Fruit fly (Drosophila melanogaster) whole organism, embryonic: Measurements from ENCODE around the gene QC.

Source experiments
- CG31224 ChIP-seq: fragments of 200-800 bp; sonication (Bioruptor generic); IDR thresholded peaks from 2 replicates; pipeline ENCODE4 v1.3.6; 2022; ENCODE audit warnings: missing biosample characterization, missing genetic modification characterization
- CG8290 ChIP-seq, 3 experiments: fragments of 200-800 bp; sonication (Bioruptor generic); optimal IDR thresholded peaks; 2 replicates each; lab custom pipeline; 2016 to 2019; ENCODE audit warnings: missing biosample characterization in 3 of 3, missing genetic modification characterization in 3 of 3, mild to moderate bottlenecking in 2 of 3, moderate library complexity in 1 of 3
- Camta ChIP-seq: fragments of 200-800 bp; sonication (Bioruptor generic); optimal IDR thresholded peaks from 2 replicates; lab custom pipeline; 2016; ENCODE audit warnings: missing biosample characterization, missing genetic modification characterization
- Lpt ChIP-seq: fragments of >200 bp; optimal IDR thresholded peaks from 2 replicates; lab custom pipeline; 2018; ENCODE audit warnings: missing biosample characterization, missing genetic modification characterization
- chinmo ChIP-seq: fragments of 200-800 bp; sonication (Bioruptor generic); IDR thresholded peaks from 4 replicates; pipeline ENCODE4 v1.3.6; 2022; ENCODE audit warnings: missing biosample characterization, missing genetic modification characterization; ENCODE audit not compliant: partially characterized antibody
- lbe ChIP-seq: fragments of 200-800 bp; sonication (Bioruptor generic); optimal IDR thresholded peaks from 2 replicates; lab custom pipeline; 2016; ENCODE audit warnings: missing biosample characterization, mild to moderate bottlenecking, missing genetic modification characterization
- luna ChIP-seq: fragments of 200-800 bp; sonication (Bioruptor generic); optimal IDR thresholded peaks from 2 replicates; lab custom pipeline; 2016; ENCODE audit warnings: missing biosample characterization, missing genetic modification characterization
- ranshi ChIP-seq: fragments of 200-800 bp; sonication (Bioruptor generic); IDR thresholded peaks from 2 replicates; pipeline ENCODE4 v1.3.6; 2022; ENCODE audit warnings: missing biosample characterization, missing genetic modification characterization
- sens ChIP-seq: fragments of 200-800 bp; sonication (Bioruptor generic); peaks from one replicate; lab custom pipeline; 2016; ENCODE audit warnings: missing biosample characterization, missing genetic modification characterization

dm6 chr3L:5941086-5941485, 38.8 kb upstream of the QC start:
- TF ChIP-seq lbe (GFP tag; lab: Kevin White, UChicago) (no peak), Camta (GFP tag; lab: Kevin White, UChicago) (no peak), CG8290 (GFP tag; optimal IDR thresholded peaks at IDR 0.05; lab: Kevin White, UChicago) (no peak), CG8290 (tag; optimal IDR thresholded peaks at IDR 0.05; lab: Kevin White, UChicago) (no peak), luna (no peak), sens (GFP tag; lab: Kevin White, UChicago) (no peak), Lpt (GFP tag; lab: Kevin White, UChicago) (no peak), chinmo (GFP tag; lab: Robert Waterston, UW) (no peak), ranshi (GFP tag; lab: Robert Waterston, UW) (no peak), CG31224 (GFP tag; lab: Robert Waterston, UW) (no peak)
